Worm (Caenorhabditis elegans): ENCODE data around the gene egl-36.

DNA sequence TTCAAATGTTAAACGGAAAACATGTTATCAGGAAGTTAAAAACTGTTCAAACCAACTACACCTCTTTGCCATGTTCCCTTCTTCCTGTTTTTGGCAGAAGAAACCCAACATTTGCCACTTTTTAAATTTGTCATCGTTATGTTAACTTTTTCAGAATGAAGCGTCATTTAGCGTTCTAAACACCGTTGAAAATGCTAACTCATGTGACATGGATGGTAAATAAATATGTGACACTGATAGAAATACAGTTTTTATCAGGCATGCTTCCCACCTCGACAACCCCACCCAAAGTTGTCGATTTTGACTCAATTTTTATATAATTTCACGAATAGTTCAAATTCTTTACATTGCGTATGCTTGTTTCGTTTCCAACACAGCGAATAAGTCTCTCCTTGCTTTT, 46.8 kb upstream of the egl-36 start:
- TF ChIP-seq F57A8.1 (GFP tag; optimal IDR thresholded peaks at IDR 0.05) (no peak), mcd-1 (GFP tag; IDR thresholded peaks at IDR 0.05) (no peak), athp-1 (tag; optimal IDR thresholded peaks at IDR 0.05) (no peak), D2030.7 (GFP tag; IDR thresholded peaks at IDR 0.05) (no peak), sea-2 (GFP tag; IDR thresholded peaks at IDR 0.05) (no peak), somi-1 (GFP tag; optimal IDR thresholded peaks at IDR 0.05) (no peak), F23B12.7 (tag; optimal IDR thresholded peaks at IDR 0.05; ENCODE audit: insufficient read depth) (no peak)
